Worm (Caenorhabditis elegans): ENCODE data around the gene immt-2.

immt-2 gene

DNA sequence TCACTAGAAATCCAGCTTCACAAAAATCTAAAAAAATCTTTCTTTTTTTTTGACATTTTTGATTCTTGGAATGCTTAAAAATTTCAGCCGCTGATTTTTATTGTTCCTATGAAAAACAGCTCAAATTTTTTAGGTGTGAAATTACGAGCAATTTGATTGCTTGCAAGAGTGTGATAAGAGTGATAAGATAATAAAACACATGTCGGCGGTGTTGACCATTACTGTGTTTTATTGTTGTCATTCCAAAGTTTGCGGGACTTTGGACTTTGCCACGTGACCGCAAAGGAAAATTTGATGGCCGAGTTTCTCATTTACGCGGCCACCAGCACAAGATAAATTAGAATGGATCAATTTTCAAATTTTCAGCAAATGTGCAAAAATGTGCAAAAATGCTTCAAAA lies 27.6 kb downstream of the immt-2 start (continued):
- TF ChIP-seq sdz-12 (GFP tag; optimal IDR thresholded peaks at IDR 0.05) (no peak), daf-16 (GFP tag; optimal IDR thresholded peaks at IDR 0.05) (no peak), daf-16 (tag; optimal IDR thresholded peaks at IDR 0.05) (peak; percentile 95), unc-130 (GFP tag; optimal IDR thresholded peaks at IDR 0.05) (no peak), gei-8 (GFP tag; optimal IDR thresholded peaks at IDR 0.05) (no peak), ces-1 (GFP tag; optimal IDR thresholded peaks at IDR 0.05) (no peak), lin-39 (tag; optimal IDR thresholded peaks at IDR 0.05) (no peak), jun-1 (tag; optimal IDR thresholded peaks at IDR 0.05) (no peak), mdl-1 (tag; optimal IDR thresholded peaks at IDR 0.05) (peak in 1 of 2 experiments; percentile 62), nhr-42 (GFP tag; IDR thresholded peaks at IDR 0.05) (no peak), php-3 (GFP tag; IDR thresholded peaks at IDR 0.05) (peak; percentile 100), lin-1 (GFP tag; IDR thresholded peaks at IDR 0.05) (no peak), snpc-1.2 (GFP tag; IDR thresholded peaks at IDR 0.05) (no peak), lin-29 (GFP tag; IDR thresholded peaks at IDR 0.05) (no peak), madf-5 (GFP tag; IDR thresholded peaks at IDR 0.05) (no peak), duxl-1 (tag; optimal IDR thresholded peaks at IDR 0.05; ENCODE audit: poor library complexity) (no peak), madf-9 (GFP tag; conservative IDR thresholded peaks at IDR 0.05) (no peak), daf-12 (tag; optimal IDR thresholded peaks at IDR 0.05) (no peak), ZK337.2 (GFP tag; IDR thresholded peaks at IDR 0.05) (no peak), hif-1 (tag; optimal IDR thresholded peaks at IDR 0.05) (no peak), nhr-10 (tag; optimal IDR thresholded peaks at IDR 0.05) (no peak), fos-1 (tag; optimal IDR thresholded peaks at IDR 0.05) (no peak), nhr-102 (tag; optimal IDR thresholded peaks at IDR 0.05) (peak; percentile 33), tra-1 (GFP tag; IDR thresholded peaks at IDR 0.05) (peak; percentile 56; the same call in 1 of the 2 replicates), nhr-28 (tag; optimal IDR thresholded peaks at IDR 0.05) (peak; percentile 89), Y5F2A.4 (GFP tag; optimal IDR thresholded peaks at IDR 0.05) (no peak), spr-3 (GFP tag; optimal IDR thresholded peaks at IDR 0.05) (no peak)

- TF ChIP-seq hif-1 (tag; optimal IDR thresholded peaks at IDR 0.05): peak in 1 of 2 experiments; percentile 35
- no peak for TF ChIP-seq daf-12 (tag; optimal IDR thresholded peaks at IDR 0.05)
- TF ChIP-seq ceh-20 (GFP tag; IDR thresholded peaks at IDR 0.05): 0 out of 2 replicates have a peak, but pooled peaks have one; percentile 46
- TF ChIP-seq unc-62 (GFP tag; optimal IDR thresholded peaks at IDR 0.05 in 1 of 2): peak in 1 of 2 experiments; percentile 71
- TF ChIP-seq unc-62 (tag; optimal IDR thresholded peaks at IDR 0.05): no peak
- no peak for TF ChIP-seq T26A8.4 (GFP tag; IDR thresholded peaks at IDR 0.05)
- peak; percentile 63 for TF ChIP-seq aha-1 (tag)
- TF ChIP-seq jun-1 (tag; optimal IDR thresholded peaks at IDR 0.05): no peak
Measured at ce11 chrV:16821270-16821737, 32.2 kb downstream of the immt-2 start, which contains the start of gene T20B3.14. TSS of gene T20B3.14 (minus strand) at chrV:16821320.

DNA sequence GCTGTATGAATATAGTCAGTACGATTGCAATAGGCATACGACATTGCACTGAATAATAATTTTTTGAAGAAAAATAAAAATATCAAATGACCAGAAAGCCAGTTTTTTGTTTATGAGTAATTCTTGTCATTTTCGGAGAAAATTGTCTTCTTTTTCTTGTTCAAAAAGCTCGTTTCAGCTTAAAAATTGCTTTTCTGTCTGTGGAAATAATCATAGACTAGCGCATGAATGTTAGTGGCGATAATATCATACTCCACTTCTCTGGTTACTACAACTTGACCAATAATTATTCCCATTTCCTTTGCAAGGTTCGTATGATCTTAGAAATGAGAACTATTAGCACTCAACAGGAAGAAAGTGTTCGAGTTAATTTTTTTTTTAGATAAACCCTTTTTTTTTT lies 38.4 kb downstream of the immt-2 start, which contains the start of gene srh-216:
Gene srh-216 (minus strand): TSS at position 101 of the 400 bp plus-strand sequence.
- TF ChIP-seq arid-1 (GFP tag; conservative IDR thresholded peaks at IDR 0.05) (no peak), lin-38 (GFP tag; IDR thresholded peaks at IDR 0.05) (no peak), zfp-3 (GFP tag; conservative IDR thresholded peaks at IDR 0.05) (no peak), madf-9 (GFP tag; conservative IDR thresholded peaks at IDR 0.05) (no peak), lim-7 (GFP tag; IDR thresholded peaks at IDR 0.05) (no peak), hlh-11 (tag; optimal IDR thresholded peaks at IDR 0.05) (no peak), gei-8 (GFP tag; optimal IDR thresholded peaks at IDR 0.05) (no peak), nhr-76 (tag; optimal IDR thresholded peaks at IDR 0.05) (no peak), tag-97 (GFP tag; IDR thresholded peaks at IDR 0.05) (no peak), jun-1 (tag; optimal IDR thresholded peaks at IDR 0.05) (no peak), mdt-29 (GFP tag; IDR thresholded peaks at IDR 0.05) (no peak), R02D3.7 (tag; optimal IDR thresholded peaks at IDR 0.05) (no peak), egl-27 (tag; optimal IDR thresholded peaks at IDR 0.05) (no peak), F44E2.7 (GFP tag; IDR thresholded peaks at IDR 0.05) (no peak), mxl-3 (GFP tag; optimal IDR thresholded peaks at IDR 0.05) (no peak)

Measured in whole organism, L4 larva.